Worm (Caenorhabditis elegans): Measurements from ENCODE around the gene C29F9.12.
A peak's percentile ranks its signal among the peaks of the same experiment; 100 is the strongest.

The C29F9.12 gene

ce11 chrIII:130650-131049 is 8.8 kb upstream of the C29F9.12 start, which contains the start of the genes nhr-280 and C29F9.2:
nhr-280 (minus strand) TSS chrIII:130750.
C29F9.2 (plus strand) TSS chrIII:130947.
- TF ChIP-seq ceh-82 (tag; optimal IDR thresholded peaks at IDR 0.05): no peak
- no peak for TF ChIP-seq nhr-48 (tag; optimal IDR thresholded peaks at IDR 0.05)
- TF ChIP-seq mxl-2 (GFP tag; conservative IDR thresholded peaks at IDR 0.05): no peak
- TF ChIP-seq arid-1 (GFP tag; conservative IDR thresholded peaks at IDR 0.05): no peak
- peak; percentile 10 for TF ChIP-seq pqm-1 (tag; optimal IDR thresholded peaks at IDR 0.05)
- no peak for TF ChIP-seq attf-4 (tag; optimal IDR thresholded peaks at IDR 0.05)
- TF ChIP-seq zfp-2 (tag; optimal IDR thresholded peaks at IDR 0.05): no peak
- no peak for TF ChIP-seq nhr-6 (tag; optimal IDR thresholded peaks at IDR 0.05)
- peak; percentile 13 for TF ChIP-seq hlh-11 (tag; optimal IDR thresholded peaks at IDR 0.05)
- TF ChIP-seq ama-1 (optimal IDR thresholded peaks at IDR 0.05): no peak
- no peak for TF ChIP-seq daf-16 (GFP tag; optimal IDR thresholded peaks at IDR 0.05)
- TF ChIP-seq daf-16 (tag; optimal IDR thresholded peaks at IDR 0.05): peak; percentile 78
- no peak for TF ChIP-seq F44E2.7 (GFP tag; IDR thresholded peaks at IDR 0.05)
- no peak for TF ChIP-seq ceh-44 (GFP tag; IDR thresholded peaks at IDR 0.05)
- TF ChIP-seq ceh-28 (tag; optimal IDR thresholded peaks at IDR 0.05): no peak
- peak; percentile 40 for TF ChIP-seq dve-1 (tag; optimal IDR thresholded peaks at IDR 0.05; ENCODE audit: insufficient read depth)
- TF ChIP-seq daf-8 (GFP tag; IDR thresholded peaks at IDR 0.05): no peak
- TF ChIP-seq spr-1 (tag; optimal IDR thresholded peaks at IDR 0.05): no peak
- TF ChIP-seq zfp-3 (GFP tag; conservative IDR thresholded peaks at IDR 0.05): no peak
- no peak for TF ChIP-seq vab-7 (GFP tag; IDR thresholded peaks at IDR 0.05)
- TF ChIP-seq nhr-41 (GFP tag; IDR thresholded peaks at IDR 0.05): no peak
- TF ChIP-seq ZK546.5 (tag; optimal IDR thresholded peaks at IDR 0.05): no peak
- no peak for TF ChIP-seq aly-2 (tag; optimal IDR thresholded peaks at IDR 0.05)

- TF ChIP-seq ceh-82 (tag; optimal IDR thresholded peaks at IDR 0.05) (no peak), snpc-1.2 (GFP tag; IDR thresholded peaks at IDR 0.05) (no peak), F10B5.3 (tag; optimal IDR thresholded peaks at IDR 0.05) (no peak), arid-1 (GFP tag; conservative IDR thresholded peaks at IDR 0.05) (no peak), attf-4 (tag; optimal IDR thresholded peaks at IDR 0.05) (no peak), mdt-29 (GFP tag; IDR thresholded peaks at IDR 0.05) (no peak), dmd-9 (GFP tag; IDR thresholded peaks at IDR 0.05) (no peak)
These were observed 2.6 kb upstream of the C29F9.12 start, which contains the start of gene pals-23 for ce11 chrIII:124478-124877. pals-23 (plus strand) TSS chrIII:124778.

ce11 chrIII:120199-120598 is 1.6 kb downstream of the C29F9.12 start, which contains the start of gene pals-24:
pals-24 (plus strand) TSS chrIII:120435.
- peak; percentile 86 for TF ChIP-seq nhr-28 (tag; optimal IDR thresholded peaks at IDR 0.05)
- peak; percentile 55; the same call in 1 of the 2 replicates for TF ChIP-seq php-3 (GFP tag; IDR thresholded peaks at IDR 0.05)
- TF ChIP-seq dmd-8 (GFP tag; IDR thresholded peaks at IDR 0.05): no peak
- TF ChIP-seq cey-2 (tag; optimal IDR thresholded peaks at IDR 0.05; ENCODE audit: borderline replicate concordance, insufficient read depth): no peak
- no peak for TF ChIP-seq F26F4.8 (GFP tag; conservative IDR thresholded peaks at IDR 0.05)
- peak; percentile 94 for TF ChIP-seq pqm-1 (tag; optimal IDR thresholded peaks at IDR 0.05)
- TF ChIP-seq nhr-48 (tag; optimal IDR thresholded peaks at IDR 0.05): no peak
- no peak for TF ChIP-seq lsy-2 (tag; optimal IDR thresholded peaks at IDR 0.05)
- TF ChIP-seq mxl-3 (GFP tag; optimal IDR thresholded peaks at IDR 0.05): peak; percentile 3
- TF ChIP-seq zip-2 (tag; optimal IDR thresholded peaks at IDR 0.05): peak; percentile 46
- no peak for TF ChIP-seq fos-1 (tag; optimal IDR thresholded peaks at IDR 0.05)
- TF ChIP-seq egl-43 (GFP tag; IDR thresholded peaks at IDR 0.05): no peak
- TF ChIP-seq dve-1 (tag; optimal IDR thresholded peaks at IDR 0.05; ENCODE audit: insufficient read depth): peak; percentile 61
- no peak for TF ChIP-seq madf-5 (GFP tag; IDR thresholded peaks at IDR 0.05)
- TF ChIP-seq F37D6.2 (tag; optimal IDR thresholded peaks at IDR 0.05): no peak
- no peak for TF ChIP-seq snpc-4 (tag; optimal IDR thresholded peaks at IDR 0.05)
- no peak for TF ChIP-seq gei-8 (GFP tag; optimal IDR thresholded peaks at IDR 0.05)
- peak; percentile 59 for TF ChIP-seq dmd-6 (GFP tag; IDR thresholded peaks at IDR 0.05)
- TF ChIP-seq aha-1 (tag): peak; percentile 62
- TF ChIP-seq hlh-11 (tag; optimal IDR thresholded peaks at IDR 0.05): peak; percentile 74
- TF ChIP-seq nhr-237 (tag; optimal IDR thresholded peaks at IDR 0.05): no peak
- TF ChIP-seq nhr-10 (tag; optimal IDR thresholded peaks at IDR 0.05): no peak
- no peak for TF ChIP-seq daf-16 (GFP tag; optimal IDR thresholded peaks at IDR 0.05)
- TF ChIP-seq daf-16 (tag; optimal IDR thresholded peaks at IDR 0.05): peak; percentile 98
- no peak for TF ChIP-seq F44E2.7 (GFP tag; IDR thresholded peaks at IDR 0.05)

Data from whole organism, L4 larva.